Worm (Caenorhabditis elegans) whole organism, L2 larva: ENCODE measurements around the gene B0334.13.

Experiments
- F13H6.1 ChIP-seq: sonication (generic microtip); optimal IDR thresholded peaks from 2 replicates; lab custom pipeline; 2016; ENCODE audit warnings: missing genetic modification characterization, missing compliant biosample characterization
- lin-39 ChIP-seq: fragments of 150-350 bp; optimal IDR thresholded peaks from 2 replicates; lab custom pipeline; 2014; ENCODE audit warnings: missing biosample characterization, missing genetic modification reagents, missing genetic modification characterization
- mbf-1 ChIP-seq: sonication (generic microtip); optimal IDR thresholded peaks from 2 replicates; lab custom pipeline; 2017; ENCODE audit warnings: missing biosample characterization, missing genetic modification characterization
- nhr-23 ChIP-seq: fragments of 150-350 bp; optimal IDR thresholded peaks from 2 replicates; lab custom pipeline; 2014; ENCODE audit warnings: missing biosample characterization, missing genetic modification reagents, missing genetic modification characterization
- nhr-77 ChIP-seq: fragments of 150-350 bp; optimal IDR thresholded peaks from 2 replicates; lab custom pipeline; 2014; ENCODE audit warnings: missing biosample characterization, missing genetic modification characterization
- sem-4 ChIP-seq: fragments of 150-350 bp; optimal IDR thresholded peaks from 2 replicates; lab custom pipeline; 2014; ENCODE audit warnings: missing biosample characterization, missing genetic modification reagents, missing genetic modification characterization
- unc-39 ChIP-seq: fragments of 150-350 bp; optimal IDR thresholded peaks from 2 replicates; lab custom pipeline; 2014; ENCODE audit warnings: missing biosample characterization, missing genetic modification characterization

- TF ChIP-seq unc-39 (tag; lab: Kevin White, UChicago) (no peak), sem-4 (tag; lab: Kevin White, UChicago) (no peak), mbf-1 (no peak), F13H6.1 (tag; lab: Kevin White, UChicago) (no peak), nhr-77 (tag; lab: Kevin White, UChicago) (no peak), lin-39 (tag; lab: Kevin White, UChicago) (no peak), nhr-23 (tag; lab: Kevin White, UChicago) (no peak)
These were observed 49.5 kb downstream of the B0334.13 start for ce11 chrII:11537606-11538016.
